Worm (Caenorhabditis elegans) whole organism, L4 larva: ENCODE measurements around the gene W08F4.5.
A peak's percentile ranks its signal among the peaks of the same experiment; 100 is the strongest.

Source experiments
- F37D6.2 ChIP-seq: sonication (generic microtip); optimal IDR thresholded peaks from 2 replicates; lab custom pipeline; 2016; ENCODE audit warnings: mild to moderate bottlenecking, missing genetic modification characterization, missing compliant biosample characterization
- R02D3.7 ChIP-seq: fragments of 150-350 bp; sonication (generic microtip); optimal IDR thresholded peaks from 3 replicates; lab custom pipeline; 2014; ENCODE audit warnings: missing biosample characterization, missing genetic modification characterization
- T20F7.1 ChIP-seq: fragments of 200-800 bp; sonication (Bioruptor generic); optimal IDR thresholded peaks from 2 replicates; lab custom pipeline; 2018; ENCODE audit warnings: mild to moderate bottlenecking, missing genetic modification characterization, missing compliant biosample characterization
- Y105C5A.15 ChIP-seq: fragments of 200-800 bp; sonication (Bioruptor generic); IDR thresholded peaks from 2 replicates; pipeline ENCODE4 v1.3.6; 2022; ENCODE audit warnings: missing genetic modification characterization, missing compliant biosample characterization
- Y48G9A.11 ChIP-seq: fragments of 200-800 bp; sonication (Bioruptor generic); IDR thresholded peaks from 2 replicates; pipeline ENCODE4 v1.3.6; 2022; ENCODE audit warnings: missing genetic modification reagents, missing genetic modification characterization, missing compliant biosample characterization
- Y5F2A.4 ChIP-seq: fragments of 200-800 bp; sonication (Bioruptor generic); optimal IDR thresholded peaks from 2 replicates; lab custom pipeline; 2018; ENCODE audit warnings: mild to moderate bottlenecking, missing genetic modification characterization, missing compliant biosample characterization
- ZK337.2 ChIP-seq: fragments of 200-800 bp; sonication (Bioruptor generic); IDR thresholded peaks from 2 replicates; pipeline ENCODE4 v1.3.6; 2022; ENCODE audit warnings: missing genetic modification reagents, missing genetic modification characterization, missing compliant biosample characterization
- attf-4 ChIP-seq: sonication (generic microtip); optimal IDR thresholded peaks from 3 replicates; lab custom pipeline; 2017; ENCODE audit warnings: missing biosample characterization, missing genetic modification characterization
- ceh-28 ChIP-seq: fragments of 150-350 bp; optimal IDR thresholded peaks from 2 replicates; lab custom pipeline; 2014; ENCODE audit warnings: missing biosample characterization, missing genetic modification reagents, missing genetic modification characterization
- ces-1 ChIP-seq: fragments of 150-350 bp; sonication (generic microtip); optimal IDR thresholded peaks from 4 replicates; lab custom pipeline; 2014; ENCODE audit warnings: missing biosample characterization, missing genetic modification reagents, missing genetic modification characterization
- cey-2 ChIP-seq: sonication (generic microtip); optimal IDR thresholded peaks from 3 replicates; lab custom pipeline; 2017; ENCODE audit warnings: missing genetic modification characterization, mild to moderate bottlenecking, missing compliant biosample characterization, antibody characterized with exemption, borderline replicate concordance; ENCODE audit not compliant: insufficient read depth
- ctbp-1 ChIP-seq: fragments of 200-800 bp; sonication (Bioruptor generic); IDR thresholded peaks from 2 replicates; pipeline ENCODE4 v1.3.6; 2022; ENCODE audit warnings: missing genetic modification reagents, missing genetic modification characterization, missing compliant biosample characterization
- daf-16 ChIP-seq, 3 experiments: sonication (generic microtip); optimal IDR thresholded peaks; 2 replicates each; lab custom pipeline; 2016 to 2017; ENCODE audit warnings: missing genetic modification characterization in 3 of 3, missing genetic modification reagents in 3 of 3, mild to moderate bottlenecking in 2 of 3, missing compliant biosample characterization in 2 of 3, missing biosample characterization in 1 of 3, moderate library complexity in 1 of 3
- dmd-9 ChIP-seq: fragments of 200-800 bp; sonication (Bioruptor generic); IDR thresholded peaks from 2 replicates; pipeline ENCODE4 v1.3.6; 2022; ENCODE audit warnings: missing genetic modification reagents, missing genetic modification characterization, missing compliant biosample characterization
- dpl-1 ChIP-seq: fragments of 150-350 bp; optimal IDR thresholded peaks from 2 replicates; lab custom pipeline; 2014; ENCODE audit warnings: missing biosample characterization, missing genetic modification reagents, missing genetic modification characterization
- duxl-1 ChIP-seq: sonication (generic microtip); optimal IDR thresholded peaks from 2 replicates; lab custom pipeline; 2016; ENCODE audit warnings: mild to moderate bottlenecking, missing genetic modification characterization, moderate library complexity, missing compliant biosample characterization; ENCODE audit not compliant: poor library complexity
- gei-8 ChIP-seq: fragments of 200-800 bp; sonication (Bioruptor generic); optimal IDR thresholded peaks from 2 replicates; lab custom pipeline; 2018; ENCODE audit warnings: mild to moderate bottlenecking, missing genetic modification characterization, missing compliant biosample characterization
- hlh-11 ChIP-seq: fragments of 200-800 bp; sonication (Bioruptor generic); optimal IDR thresholded peaks from 2 replicates; lab custom pipeline; 2018; ENCODE audit warnings: mild to moderate bottlenecking, missing genetic modification characterization, missing compliant biosample characterization
- jun-1 ChIP-seq: fragments of 150-350 bp; optimal IDR thresholded peaks from 2 replicates; lab custom pipeline; 2014; ENCODE audit warnings: missing biosample characterization, missing genetic modification reagents, missing genetic modification characterization
- lim-7 ChIP-seq: fragments of 200-800 bp; sonication (Bioruptor generic); IDR thresholded peaks from 2 replicates; pipeline ENCODE4 v1.3.6; 2022; ENCODE audit warnings: missing genetic modification characterization, missing compliant biosample characterization
- lin-1 ChIP-seq: fragments of 200-800 bp; sonication (Bioruptor generic); IDR thresholded peaks from 2 replicates; pipeline ENCODE4 v1.3.6; 2022; ENCODE audit warnings: missing genetic modification reagents, missing genetic modification characterization, missing compliant biosample characterization
- lin-15B ChIP-seq: fragments of 150-350 bp; sonication (generic microtip); optimal IDR thresholded peaks from 3 replicates; lab custom pipeline; 2014; ENCODE audit warnings: missing biosample characterization, missing genetic modification characterization
- lin-38 ChIP-seq: fragments of 200-800 bp; sonication (Bioruptor generic); IDR thresholded peaks from 2 replicates; pipeline ENCODE4 v1.3.6; 2022; ENCODE audit warnings: missing genetic modification reagents, missing genetic modification characterization, missing compliant biosample characterization
- madf-9 ChIP-seq: fragments of 200-800 bp; sonication (Bioruptor generic); conservative IDR thresholded peaks from 2 replicates; pipeline ENCODE4 v1.3.6; 2022; ENCODE audit warnings: missing genetic modification reagents, missing genetic modification characterization, missing compliant biosample characterization
- mdl-1 ChIP-seq, 2 experiments: fragments of 150-350 bp in 1 of 2; sonication (generic microtip) in 1 of 2; optimal IDR thresholded peaks; 2 replicates each; lab custom pipeline; 2014 to 2017; ENCODE audit warnings: missing biosample characterization in 2 of 2, missing genetic modification characterization in 2 of 2
- mes-2 ChIP-seq: sonication (generic microtip); optimal IDR thresholded peaks from 2 replicates; lab custom pipeline; 2016; ENCODE audit warnings: missing genotype, mild to moderate bottlenecking, missing genetic modification characterization, missing compliant biosample characterization; ENCODE audit not compliant: poor library complexity, severe bottlenecking
- mxl-3 ChIP-seq: fragments of 200-800 bp; sonication (Bioruptor generic); optimal IDR thresholded peaks from 2 replicates; lab custom pipeline; 2018; ENCODE audit warnings: mild to moderate bottlenecking, missing genetic modification characterization, missing compliant biosample characterization
- nhr-10 ChIP-seq: fragments of 150-350 bp; optimal IDR thresholded peaks from 2 replicates; lab custom pipeline; 2014; ENCODE audit warnings: missing biosample characterization, missing genetic modification characterization
- nhr-41 ChIP-seq: fragments of 200-800 bp; sonication (Bioruptor generic); IDR thresholded peaks from 2 replicates; pipeline ENCODE4 v1.3.6; 2022; ENCODE audit warnings: missing genetic modification reagents, missing genetic modification characterization, missing compliant biosample characterization
- rbr-2 ChIP-seq: sonication (generic microtip); optimal IDR thresholded peaks from 2 replicates; lab custom pipeline; 2016; ENCODE audit warnings: missing genotype, missing genetic modification characterization, missing compliant biosample characterization
- sdz-12 ChIP-seq: fragments of 200-800 bp; sonication (Bioruptor generic); optimal IDR thresholded peaks from 2 replicates; lab custom pipeline; 2018; ENCODE audit warnings: mild to moderate bottlenecking, missing genetic modification characterization, missing compliant biosample characterization
- set-16 ChIP-seq: fragments of 200-800 bp; sonication (Bioruptor generic); IDR thresholded peaks from 2 replicates; pipeline ENCODE4 v1.3.6; 2022; ENCODE audit warnings: missing genetic modification reagents, missing genetic modification characterization, missing compliant biosample characterization
- spr-1 ChIP-seq: sonication (generic microtip); optimal IDR thresholded peaks from 2 replicates; lab custom pipeline; 2016; ENCODE audit warnings: mild to moderate bottlenecking, missing genetic modification characterization, missing compliant biosample characterization
- spr-3 ChIP-seq: fragments of 200-800 bp; sonication (Bioruptor generic); optimal IDR thresholded peaks from 2 replicates; lab custom pipeline; 2018; ENCODE audit warnings: mild to moderate bottlenecking, missing genetic modification characterization, missing compliant biosample characterization
- unc-62 ChIP-seq, 3 experiments: fragments of 150-350 bp in 1 of 3; sonication (generic microtip); optimal IDR thresholded peaks in 2 of 3; peaks in 1 of 3; 1 replicate in 1 of 3; 2 replicates in 2 of 3; lab custom pipeline; 2014 to 2017; ENCODE audit warnings: missing biosample characterization in 3 of 3, missing genetic modification characterization in 3 of 3, missing genetic modification reagents in 3 of 3, missing genotype in 1 of 3
- zfp-3 ChIP-seq: fragments of 200-800 bp; sonication (Bioruptor generic); conservative IDR thresholded peaks from 2 replicates; pipeline ENCODE4 v1.3.6; 2022; ENCODE audit warnings: missing genetic modification reagents, missing genetic modification characterization, missing compliant biosample characterization

Gene W08F4.5

DNA sequence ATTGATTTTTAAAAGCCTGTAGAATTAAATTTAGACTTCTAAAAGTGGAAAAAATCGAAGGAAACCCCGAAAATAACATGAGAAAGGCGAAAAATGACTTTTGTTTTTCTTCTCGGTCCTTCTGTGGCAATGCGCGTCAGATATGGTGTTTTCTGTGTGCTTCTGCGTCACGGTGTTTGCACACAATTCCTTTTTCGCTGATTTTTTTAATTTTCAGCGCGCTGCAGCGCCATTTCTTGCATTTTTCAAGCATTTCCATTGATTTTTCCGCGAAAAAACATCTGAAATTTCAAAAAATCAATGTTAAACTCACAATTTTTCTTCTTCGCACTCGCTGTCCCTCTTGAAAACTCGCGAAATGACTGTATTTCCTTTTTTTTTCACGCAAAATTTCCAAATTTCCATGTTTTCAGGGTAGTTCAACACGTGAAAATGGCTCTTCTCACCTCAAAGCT lies 11.5 kb upstream of the W08F4.5 start, which contains the start of the genes cdc-37 and W08F4.3:
TSS of gene cdc-37 (minus strand) at position 405 of the 455 bp plus-strand sequence.
TSS of gene W08F4.3 (plus strand) at position 414 of the 455 bp plus-strand sequence.
- no peak for TF ChIP-seq gei-8
- TF ChIP-seq cey-2 = no peak
- TF ChIP-seq spr-1 (tag; lab: Kevin White, UChicago) = no peak
- TF ChIP-seq madf-9 (GFP tag; lab: Robert Waterston, UW) = no peak
- TF ChIP-seq nhr-10 (tag; lab: Kevin White, UChicago) = no peak
- no peak for TF ChIP-seq ctbp-1 (GFP tag; lab: Robert Waterston, UW)
- TF ChIP-seq mdl-1 (tag; optimal IDR thresholded peaks at IDR 0.05; lab: Kevin White, UChicago) = no peak
- TF ChIP-seq lin-38 (GFP tag; lab: Robert Waterston, UW) = peak; percentile 60
- no peak for TF ChIP-seq R02D3.7 (tag; lab: Kevin White, UChicago)
- no peak for TF ChIP-seq mxl-3 (GFP tag; lab: Kevin White, UChicago)
- no peak for TF ChIP-seq nhr-41 (GFP tag; lab: Robert Waterston, UW)
- TF ChIP-seq dpl-1 (GFP tag; lab: Kevin White, UChicago) = peak; percentile 8
- no peak for TF ChIP-seq dmd-9 (GFP tag; lab: Robert Waterston, UW)
- no peak for TF ChIP-seq ZK337.2 (GFP tag; lab: Robert Waterston, UW)
- TF ChIP-seq lin-15B = no peak
- TF ChIP-seq F37D6.2 (tag; lab: Kevin White, UChicago) = no peak
- no peak for TF ChIP-seq daf-16 (GFP tag; optimal IDR thresholded peaks at IDR 0.05; lab: Kevin White, UChicago)
- no peak for TF ChIP-seq daf-16 (tag; optimal IDR thresholded peaks at IDR 0.05; lab: Kevin White, UChicago)
- no peak for TF ChIP-seq ceh-28
- TF ChIP-seq rbr-2 = no peak
- no peak for TF ChIP-seq unc-62 (GFP tag; optimal IDR thresholded peaks at IDR 0.05 in 1 of 2; lab: Kevin White, UChicago)
- no peak for TF ChIP-seq unc-62 (tag; optimal IDR thresholded peaks at IDR 0.05; lab: Kevin White, UChicago)
- no peak for TF ChIP-seq ces-1
- no peak for TF ChIP-seq Y105C5A.15
- TF ChIP-seq Y48G9A.11 (GFP tag; lab: Robert Waterston, UW) = peak; percentile 43; the same call in 1 of the 2 replicates
- TF ChIP-seq mes-2 (tag; lab: Kevin White, UChicago) = peak; percentile 51
- no peak for TF ChIP-seq Y5F2A.4 (GFP tag; lab: Kevin White, UChicago)
- TF ChIP-seq lin-1 (GFP tag; lab: Robert Waterston, UW) = no peak
- TF ChIP-seq T20F7.1 (GFP tag; lab: Kevin White, UChicago) = no peak
- TF ChIP-seq jun-1 (tag; lab: Kevin White, UChicago) = no peak
- TF ChIP-seq set-16 (GFP tag; lab: Robert Waterston, UW) = no peak
- TF ChIP-seq lim-7 (GFP tag; lab: Robert Waterston, UW) = no peak

DNA sequence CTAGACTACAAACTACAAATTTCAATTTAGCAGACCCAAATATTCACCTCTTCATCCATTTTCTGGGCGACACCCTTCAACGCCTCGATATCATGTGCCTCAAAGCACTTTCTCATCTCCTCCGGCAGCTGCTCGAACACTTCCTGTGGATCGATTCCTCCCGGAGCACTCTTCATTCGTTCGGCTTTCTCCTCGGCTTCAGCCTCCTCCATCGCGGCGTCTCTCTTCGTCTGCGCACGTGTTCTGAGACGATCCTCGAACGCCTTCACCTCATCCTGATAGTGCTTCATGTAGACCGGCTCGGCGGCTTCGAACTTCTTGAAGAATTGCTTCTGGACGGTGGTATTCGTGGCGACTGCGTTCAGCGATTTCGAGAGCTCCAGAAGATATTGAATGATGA lies 10.1 kb upstream of the W08F4.5 start:
- TF ChIP-seq dmd-9 (GFP tag; lab: Robert Waterston, UW) = 0 out of 2 replicates have a peak, but pooled peaks have one; percentile 26
- no peak for TF ChIP-seq daf-16 (GFP tag; optimal IDR thresholded peaks at IDR 0.05; lab: Kevin White, UChicago)
- TF ChIP-seq daf-16 (tag; optimal IDR thresholded peaks at IDR 0.05; lab: Kevin White, UChicago) = no peak
- no peak for TF ChIP-seq attf-4 (tag; lab: Kevin White, UChicago)
- peak; percentile 77 for TF ChIP-seq set-16 (GFP tag; lab: Robert Waterston, UW)
- TF ChIP-seq spr-3 = no peak
- no peak for TF ChIP-seq R02D3.7 (tag; lab: Kevin White, UChicago)
- no peak for TF ChIP-seq sdz-12 (GFP tag; lab: Kevin White, UChicago)
- 0 out of 2 replicates have a peak, but pooled peaks have one; percentile 2 for TF ChIP-seq lin-38 (GFP tag; lab: Robert Waterston, UW)

DNA sequence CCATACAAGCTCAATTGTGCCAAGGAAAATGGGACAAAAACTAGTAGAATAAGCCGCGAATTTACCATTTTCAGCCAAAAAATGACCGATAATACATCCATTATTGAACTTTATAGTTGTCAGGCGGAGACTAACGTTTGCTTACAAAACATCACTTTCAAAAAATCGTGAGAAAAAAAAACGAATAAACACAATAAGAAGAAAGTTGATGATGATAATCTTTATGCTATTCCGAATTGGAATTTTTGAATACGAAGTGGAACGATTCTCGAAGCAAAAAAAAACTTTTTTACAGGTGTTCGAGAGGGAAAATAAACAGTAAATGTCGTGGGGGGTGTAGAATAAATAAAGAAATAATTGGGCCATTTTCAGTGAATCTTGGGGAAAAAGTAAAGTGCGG lies 9.0 kb upstream of the W08F4.5 start, which contains the start of gene W08F4.7:
TSS of gene W08F4.7 (minus strand) at position 101 of the 400 bp plus-strand sequence.
- no peak for TF ChIP-seq zfp-3 (GFP tag; lab: Robert Waterston, UW)
- no peak for TF ChIP-seq duxl-1
- TF ChIP-seq mdl-1 (tag; optimal IDR thresholded peaks at IDR 0.05; lab: Kevin White, UChicago) = no peak
- TF ChIP-seq hlh-11 (tag; lab: Kevin White, UChicago) = no peak
- TF ChIP-seq nhr-10 (tag; lab: Kevin White, UChicago) = no peak
- TF ChIP-seq ctbp-1 (GFP tag; lab: Robert Waterston, UW) = no peak
- TF ChIP-seq daf-16 (GFP tag; optimal IDR thresholded peaks at IDR 0.05; lab: Kevin White, UChicago) = no peak
- TF ChIP-seq daf-16 (tag; optimal IDR thresholded peaks at IDR 0.05; lab: Kevin White, UChicago) = peak; percentile 0
- TF ChIP-seq lin-38 (GFP tag; lab: Robert Waterston, UW) = peak; percentile 52
